Worm (Caenorhabditis elegans) whole organism, mixed stage, embryonic: ENCODE measurements around the gene F41H10.4.

Experiments used
- M03D4.4 ChIP-seq: sonication (generic microtip); optimal IDR thresholded peaks from 2 replicates; lab custom pipeline; 2017; ENCODE audit warnings: mild to moderate bottlenecking, missing genetic modification characterization, missing compliant biosample characterization
- bed-3 ChIP-seq: fragments of 200-800 bp; sonication (Bioruptor generic); optimal IDR thresholded peaks from 3 replicates; lab custom pipeline; 2018; ENCODE audit warnings: mild to moderate bottlenecking, missing genetic modification characterization, moderate library complexity, missing compliant biosample characterization
- blmp-1 ChIP-seq: fragments of 150-350 bp; optimal IDR thresholded peaks from 2 replicates; lab custom pipeline; 2014; ENCODE audit warnings: missing biosample characterization, missing genetic modification characterization
- ceh-39 ChIP-seq: fragments of 150-350 bp; optimal IDR thresholded peaks from 2 replicates; lab custom pipeline; 2014; ENCODE audit warnings: missing biosample characterization, missing genetic modification characterization
- ceh-43 ChIP-seq: fragments of 200-800 bp; sonication (Bioruptor generic); optimal IDR thresholded peaks from 2 replicates; lab custom pipeline; 2018; ENCODE audit warnings: mild to moderate bottlenecking, missing genetic modification characterization, moderate library complexity, missing compliant biosample characterization
- ceh-83 ChIP-seq: fragments of 200-800 bp; sonication (Bioruptor generic); optimal IDR thresholded peaks from 2 replicates; lab custom pipeline; 2018; ENCODE audit warnings: mild to moderate bottlenecking, missing genetic modification characterization, missing compliant biosample characterization
- ces-1 ChIP-seq: fragments of 150-350 bp; optimal IDR thresholded peaks from 2 replicates; lab custom pipeline; 2014; ENCODE audit warnings: missing biosample characterization, missing genetic modification reagents, missing genetic modification characterization
- cnd-1 ChIP-seq: fragments of 200-800 bp; sonication (Bioruptor generic); optimal IDR thresholded peaks from 2 replicates; lab custom pipeline; 2018; ENCODE audit warnings: mild to moderate bottlenecking, missing genetic modification characterization, missing compliant biosample characterization
- drap-1 ChIP-seq: fragments of 200-800 bp; sonication (Bioruptor generic); optimal IDR thresholded peaks from 3 replicates; lab custom pipeline; 2018; ENCODE audit warnings: mild to moderate bottlenecking, missing genetic modification characterization, missing compliant biosample characterization
- elt-1 ChIP-seq: sonication (generic microtip); optimal IDR thresholded peaks from 2 replicates; lab custom pipeline; 2017; ENCODE audit warnings: missing genetic modification characterization, mild to moderate bottlenecking, missing compliant biosample characterization, antibody characterized with exemption, moderate library complexity, borderline replicate concordance; ENCODE audit not compliant: insufficient read depth
- elt-3 ChIP-seq: fragments of 150-350 bp; optimal IDR thresholded peaks from 2 replicates; lab custom pipeline; 2014; ENCODE audit warnings: missing biosample characterization, missing genetic modification characterization
- ham-2 ChIP-seq: fragments of 200-800 bp; sonication (Bioruptor generic); optimal IDR thresholded peaks from 2 replicates; lab custom pipeline; 2018; ENCODE audit warnings: mild to moderate bottlenecking, missing genetic modification characterization, missing compliant biosample characterization
- hlh-1 ChIP-seq: fragments of 150-350 bp; optimal IDR thresholded peaks from 2 replicates; lab custom pipeline; 2014; ENCODE audit warnings: missing biosample characterization, missing genetic modification reagents, missing genetic modification characterization
- lin-13 ChIP-seq: fragments of 150-350 bp; optimal IDR thresholded peaks from 2 replicates; lab custom pipeline; 2014; ENCODE audit warnings: missing biosample characterization, missing genetic modification characterization
- lin-32 ChIP-seq: fragments of 200-800 bp; sonication (Bioruptor generic); optimal IDR thresholded peaks from 2 replicates; lab custom pipeline; 2018; ENCODE audit warnings: mild to moderate bottlenecking, missing genetic modification characterization, missing compliant biosample characterization
- lsy-2 ChIP-seq: fragments of 150-350 bp; optimal IDR thresholded peaks from 2 replicates; lab custom pipeline; 2014; ENCODE audit warnings: missing biosample characterization, missing genetic modification characterization
- mab-5 ChIP-seq: fragments of 150-350 bp; optimal IDR thresholded peaks from 2 replicates; lab custom pipeline; 2014; ENCODE audit warnings: missing biosample characterization, missing genetic modification characterization
- mep-1 ChIP-seq: fragments of 150-350 bp; optimal IDR thresholded peaks from 2 replicates; lab custom pipeline; 2017; ENCODE audit warnings: missing biosample characterization, missing genetic modification reagents, missing genetic modification characterization, inconsistent platforms
- nhr-12 ChIP-seq: fragments of 150-350 bp; optimal IDR thresholded peaks from 2 replicates; lab custom pipeline; 2014; ENCODE audit warnings: missing biosample characterization, missing genetic modification characterization
- nhr-2 ChIP-seq: fragments of 150-350 bp; optimal IDR thresholded peaks from 2 replicates; lab custom pipeline; 2014; ENCODE audit warnings: missing biosample characterization, missing genetic modification characterization
- nhr-237 ChIP-seq: fragments of 150-350 bp; optimal IDR thresholded peaks from 2 replicates; lab custom pipeline; 2014; ENCODE audit warnings: missing biosample characterization, missing genetic modification characterization
- nhr-28 ChIP-seq: fragments of 150-350 bp; optimal IDR thresholded peaks from 2 replicates; lab custom pipeline; 2014; ENCODE audit warnings: missing biosample characterization, missing genetic modification characterization
- pha-4 ChIP-seq: fragments of 150-350 bp; optimal IDR thresholded peaks from 2 replicates; lab custom pipeline; 2018; ENCODE audit warnings: missing biosample characterization, missing genetic modification reagents, missing genetic modification characterization
- sem-2 ChIP-seq: fragments of 200-800 bp; sonication (Bioruptor generic); optimal IDR thresholded peaks from 2 replicates; lab custom pipeline; 2018; ENCODE audit warnings: mild to moderate bottlenecking, missing genetic modification characterization, missing compliant biosample characterization
- sptf-1 ChIP-seq: sonication (generic microtip); optimal IDR thresholded peaks from 2 replicates; lab custom pipeline; 2017; ENCODE audit warnings: mild to moderate bottlenecking, missing genetic modification characterization, moderate library complexity, missing compliant biosample characterization
- tbx-8 ChIP-seq: fragments of 200-800 bp; sonication (Bioruptor generic); optimal IDR thresholded peaks from 2 replicates; lab custom pipeline; 2018; ENCODE audit warnings: mild to moderate bottlenecking, missing genetic modification characterization, moderate library complexity, missing compliant biosample characterization
- unc-120 ChIP-seq: sonication (generic microtip); optimal IDR thresholded peaks from 2 replicates; lab custom pipeline; 2017; ENCODE audit warnings: missing genetic modification characterization, missing compliant biosample characterization; ENCODE audit not compliant: poor library complexity, severe bottlenecking
- unc-39 ChIP-seq: fragments of 150-350 bp; optimal IDR thresholded peaks from 2 replicates; lab custom pipeline; 2014; ENCODE audit warnings: missing biosample characterization, missing genetic modification characterization
- unc-62 ChIP-seq: fragments of 150-350 bp; optimal IDR thresholded peaks from 2 replicates; lab custom pipeline; 2014; ENCODE audit warnings: missing biosample characterization, missing genetic modification reagents, missing genetic modification characterization
- zip-8 ChIP-seq: fragments of 150-350 bp; optimal IDR thresholded peaks from 2 replicates; lab custom pipeline; 2014; ENCODE audit warnings: missing biosample characterization, missing genetic modification characterization
- ztf-11 ChIP-seq: fragments of 150-350 bp; optimal IDR thresholded peaks from 2 replicates; lab custom pipeline; 2014; ENCODE audit warnings: missing biosample characterization, missing genetic modification characterization

The F41H10.4 gene

ce11 chrIV:5389951-5390350 lies 25.6 kb downstream of the F41H10.4 start:
- no peak for TF ChIP-seq unc-62

- TF ChIP-seq zip-8 (tag; lab: Kevin White, UChicago) (no peak), ceh-43 (GFP tag; lab: Kevin White, UChicago) (no peak), lin-32 (no peak), nhr-28 (no peak), lsy-2 (tag; lab: Kevin White, UChicago) (no peak), bed-3 (no peak), unc-62 (no peak), drap-1 (GFP tag; lab: Kevin White, UChicago) (no peak), ceh-83 (GFP tag; lab: Kevin White, UChicago) (no peak), nhr-2 (no peak), ceh-39 (no peak), cnd-1 (no peak), tbx-8 (no peak), unc-120 (tag; lab: Kevin White, UChicago) (no peak), nhr-12 (no peak)
- TF ChIP-seq, all 35 proteins: peak for 0
Measured at ce11 chrIV:5391507-5392057, 27.2 kb downstream of the F41H10.4 start, which contains the start of the genes htp-1 and ZK616.5. htp-1 (minus strand) TSS chrIV:5391557. ZK616.5 (plus strand) TSS chrIV:5391929.

ce11 chrIV:5393566-5393965 lies 29.2 kb downstream of the F41H10.4 start:
- TF ChIP-seq nhr-28 (no peak), mab-5 (no peak), ceh-39 (no peak), nhr-2 (no peak), lsy-2 (tag; lab: Kevin White, UChicago) (no peak), sem-2 (GFP tag; lab: Kevin White, UChicago) (no peak), elt-3 (tag; lab: Kevin White, UChicago) (no peak), unc-39 (tag; lab: Kevin White, UChicago) (no peak), elt-1 (tag; lab: Kevin White, UChicago) (no peak), ceh-83 (GFP tag; lab: Kevin White, UChicago) (no peak), nhr-237 (tag; lab: Kevin White, UChicago) (no peak), sptf-1 (no peak), zip-8 (tag; lab: Kevin White, UChicago) (no peak), drap-1 (GFP tag; lab: Kevin White, UChicago) (no peak), M03D4.4 (no peak)

ce11 chrIV:5394687-5395086 lies 30.3 kb downstream of the F41H10.4 start, which contains the start of the genes perm-3 and swsn-6:
perm-3 (minus strand) TSS chrIV:5394804.
swsn-6 (plus strand) TSS chrIV:5395033.
- peak; percentile 58 for TF ChIP-seq pha-4 (tag; lab: Kevin White, UChicago)
- peak; percentile 88 for TF ChIP-seq lin-13 (tag; lab: Kevin White, UChicago)
- TF ChIP-seq M03D4.4 = no peak
- TF ChIP-seq mep-1 (tag; lab: Kevin White, UChicago) = peak; percentile 39
- TF ChIP-seq nhr-237 (tag; lab: Kevin White, UChicago) = no peak
- peak; percentile 28 for TF ChIP-seq hlh-1 (tag; lab: Kevin White, UChicago)
- peak; percentile 60 for TF ChIP-seq ces-1 (GFP tag; lab: Kevin White, UChicago)
- no peak for TF ChIP-seq nhr-28
- peak; percentile 14 for TF ChIP-seq cnd-1
- peak; percentile 65 for TF ChIP-seq lsy-2 (tag; lab: Kevin White, UChicago)
- no peak for TF ChIP-seq blmp-1
- TF ChIP-seq lin-32 = no peak
- TF ChIP-seq zip-8 (tag; lab: Kevin White, UChicago) = no peak
- no peak for TF ChIP-seq ztf-11 (tag; lab: Kevin White, UChicago)
- no peak for TF ChIP-seq drap-1 (GFP tag; lab: Kevin White, UChicago)
- TF ChIP-seq unc-62 = no peak
- no peak for TF ChIP-seq nhr-12
- no peak for TF ChIP-seq tbx-8
- TF ChIP-seq ham-2 (GFP tag; lab: Kevin White, UChicago) = no peak
- TF ChIP-seq ceh-39 = peak; percentile 49
- TF ChIP-seq, all 35 proteins: peak for 8

- no peak for TF ChIP-seq mep-1 (tag; lab: Kevin White, UChicago)
- TF ChIP-seq ztf-11 (tag; lab: Kevin White, UChicago) = no peak
- TF ChIP-seq zip-8 (tag; lab: Kevin White, UChicago) = no peak
- TF ChIP-seq cnd-1 = no peak
- no peak for TF ChIP-seq M03D4.4
- TF ChIP-seq nhr-12 = no peak
- TF ChIP-seq, all 35 proteins: peak for 0
Measured at ce11 chrIV:5396769-5397168, 32.4 kb downstream of the F41H10.4 start, which contains the start of gene ZK616.3. ZK616.3 (plus strand) TSS chrIV:5397069.
